Worm (Caenorhabditis elegans): ENCODE measurements around the gene col-168.

ce11 chrX:6371192-6372116 is 45.3 kb downstream of the col-168 start:
- TF ChIP-seq ztf-23 (GFP tag; IDR thresholded peaks at IDR 0.05) (peak; percentile 87), flt-1 (GFP tag; IDR thresholded peaks at IDR 0.05) (peak; percentile 94), cog-1 (tag; optimal IDR thresholded peaks at IDR 0.05) (peak; percentile 57), med-1 (GFP tag; optimal IDR thresholded peaks at IDR 0.05; ENCODE audit: insufficient read depth) (peak; percentile 38), klf-2 (GFP tag; conservative IDR thresholded peaks at IDR 0.05) (peak; percentile 86)

All from whole organism, midembryonic.